Worm (Caenorhabditis elegans) whole organism, L4/young adult: Measurements from ENCODE around the gene K08E3.2.

Experiments used
- dao-5 ChIP-seq: sonication (generic microtip); optimal IDR thresholded peaks from 2 replicates; lab custom pipeline; 2016; ENCODE audit warnings: missing genotype, missing genetic modification characterization, moderate library complexity, missing compliant biosample characterization
- him-1 ChIP-seq: sonication (generic microtip); optimal IDR thresholded peaks from 2 replicates; lab custom pipeline; 2016; ENCODE audit warnings: missing genotype, missing genetic modification reagents, missing genetic modification characterization, missing compliant biosample characterization

DNA sequence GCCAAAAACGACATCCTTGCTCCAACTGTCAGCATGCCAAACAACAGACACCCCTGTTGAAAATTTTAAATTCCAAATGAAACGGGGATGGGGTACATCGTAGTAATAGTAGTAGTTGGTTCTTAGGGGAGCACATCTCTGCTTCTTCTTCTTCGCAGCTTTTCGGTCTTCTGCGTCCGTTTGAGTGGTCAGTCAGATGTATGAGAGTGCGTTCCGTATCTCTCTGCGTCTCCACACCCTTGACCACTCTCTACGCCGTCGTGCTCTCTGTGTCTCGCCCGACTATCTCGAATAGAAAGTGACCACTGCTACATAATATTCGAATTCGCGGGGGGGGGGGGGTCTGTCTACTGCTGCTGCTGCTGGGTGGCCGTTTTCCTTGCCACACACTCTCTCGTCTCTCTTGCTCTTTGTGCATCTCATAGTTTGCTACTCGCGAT, 35.6 kb downstream of the K08E3.2 start:
- TF ChIP-seq him-1 (tag; lab: Kevin White, UChicago), result no peak
- TF ChIP-seq dao-5, result no peak
